Worm (Caenorhabditis elegans) whole organism, L3 larva: ENCODE data around the gene dnc-2.

Experiments
- R02D3.7 ChIP-seq: fragments of 150-350 bp; optimal IDR thresholded peaks from 2 replicates; lab custom pipeline; 2014; ENCODE audit warnings: missing biosample characterization, missing genetic modification characterization
- ZK546.5 ChIP-seq: sonication (generic microtip); optimal IDR thresholded peaks from 2 replicates; lab custom pipeline; 2017; ENCODE audit warnings: missing biosample characterization, missing genetic modification characterization
- aly-2 ChIP-seq: fragments of 150-350 bp; optimal IDR thresholded peaks from 2 replicates; lab custom pipeline; 2014; ENCODE audit warnings: missing biosample characterization, missing genetic modification characterization
- ceh-28 ChIP-seq: fragments of 150-350 bp; optimal IDR thresholded peaks from 2 replicates; lab custom pipeline; 2014; ENCODE audit warnings: missing biosample characterization, missing genetic modification reagents, missing genetic modification characterization
- ceh-82 ChIP-seq: fragments of 150-350 bp; optimal IDR thresholded peaks from 2 replicates; lab custom pipeline; 2014; ENCODE audit warnings: missing biosample characterization, missing genetic modification characterization
- ceh-9 ChIP-seq: sonication (generic microtip); optimal IDR thresholded peaks from 2 replicates; lab custom pipeline; 2018; ENCODE audit warnings: missing biosample characterization, missing genetic modification characterization
- egl-5 ChIP-seq: fragments of 150-350 bp; optimal IDR thresholded peaks from 2 replicates; lab custom pipeline; 2017; ENCODE audit warnings: missing biosample characterization, missing genetic modification reagents, missing genetic modification characterization, inconsistent platforms
- nhr-12 ChIP-seq: fragments of 150-350 bp; optimal IDR thresholded peaks from 2 replicates; lab custom pipeline; 2014; ENCODE audit warnings: missing biosample characterization, missing genetic modification characterization
- nhr-76 ChIP-seq: fragments of 150-350 bp; sonication (generic microtip); optimal IDR thresholded peaks from 5 replicates; lab custom pipeline; 2014; ENCODE audit warnings: missing biosample characterization, missing genetic modification characterization
- pqm-1 ChIP-seq: fragments of 150-350 bp; optimal IDR thresholded peaks from 2 replicates; lab custom pipeline; 2017; ENCODE audit warnings: missing biosample characterization, missing genetic modification characterization, inconsistent platforms
- unc-39 ChIP-seq: sonication (generic microtip); optimal IDR thresholded peaks from 4 replicates; lab custom pipeline; 2017; ENCODE audit warnings: missing biosample characterization, missing genetic modification characterization
- unc-62 ChIP-seq: fragments of 150-350 bp; sonication (generic microtip); optimal IDR thresholded peaks from 4 replicates; lab custom pipeline; 2014; ENCODE audit warnings: missing biosample characterization, missing genetic modification reagents, missing genetic modification characterization

DNA sequence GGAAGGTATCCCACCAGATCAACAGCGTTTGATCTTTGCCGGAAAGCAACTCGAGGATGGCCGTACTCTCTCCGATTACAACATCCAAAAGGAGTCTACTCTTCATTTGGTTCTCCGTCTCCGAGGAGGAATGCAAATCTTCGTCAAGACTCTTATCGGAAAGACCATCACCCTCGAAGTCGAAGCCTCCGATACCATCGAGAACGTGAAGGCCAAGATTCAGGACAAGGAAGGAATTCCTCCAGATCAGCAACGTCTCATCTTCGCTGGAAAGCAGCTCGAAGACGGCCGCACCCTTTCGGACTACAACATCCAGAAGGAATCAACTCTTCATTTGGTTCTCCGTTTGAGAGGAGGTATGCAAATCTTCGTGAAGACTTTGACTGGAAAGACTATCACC, 16.5 kb upstream of the dnc-2 start:
- TF ChIP-seq egl-5 (tag; lab: Kevin White, UChicago): no peak
- TF ChIP-seq ceh-82 (tag; lab: Kevin White, UChicago): no peak
- TF ChIP-seq nhr-12 (tag; lab: Kevin White, UChicago): no peak
- TF ChIP-seq aly-2 (tag; lab: Kevin White, UChicago): no peak
- no peak for TF ChIP-seq unc-39
- no peak for TF ChIP-seq unc-62
- no peak for TF ChIP-seq R02D3.7 (tag; lab: Kevin White, UChicago)
- no peak for TF ChIP-seq nhr-76
- TF ChIP-seq pqm-1 (tag; lab: Kevin White, UChicago): no peak
- no peak for TF ChIP-seq ceh-28 (tag; lab: Kevin White, UChicago)
- no peak for TF ChIP-seq ZK546.5
- TF ChIP-seq ceh-9 (tag; lab: Kevin White, UChicago): no peak
